Fruit fly (Drosophila melanogaster) whole organism, embryonic: ENCODE measurements around the gene CG8042.

Experiments
- Ada2b ChIP-seq: fragments of 200-800 bp; sonication (Bioruptor generic); IDR thresholded peaks from 2 replicates; pipeline ENCODE4 v1.3.6; 2022; ENCODE audit warnings: missing biosample characterization, missing genetic modification characterization
- CG10366 ChIP-seq: fragments of 200-800 bp; sonication (Bioruptor generic); IDR thresholded peaks from 2 replicates; pipeline ENCODE4 v1.3.6; 2022; ENCODE audit warnings: missing biosample characterization, missing genetic modification characterization
- CG10543 ChIP-seq: fragments of 200-800 bp; sonication (Bioruptor generic); optimal IDR thresholded peaks from 3 replicates; lab custom pipeline; 2017; ENCODE audit warnings: missing biosample characterization, mild to moderate bottlenecking, missing genetic modification characterization, moderate library complexity
- CG17328 ChIP-seq: fragments of 200-800 bp; sonication (Bioruptor generic); IDR thresholded peaks from 2 replicates; pipeline ENCODE4 v1.3.6; 2022; ENCODE audit warnings: missing biosample characterization, missing genetic modification characterization
- CG17829 ChIP-seq: fragments of 200-800 bp; optimal IDR thresholded peaks from 2 replicates; lab custom pipeline; 2019; ENCODE audit warnings: missing biosample characterization, mild to moderate bottlenecking, missing genetic modification characterization, moderate library complexity
- CG18262 ChIP-seq: fragments of 200-800 bp; optimal IDR thresholded peaks from 3 replicates; lab custom pipeline; 2019; ENCODE audit warnings: missing biosample characterization, mild to moderate bottlenecking, missing genetic modification characterization, moderate library complexity
- CG18599 ChIP-seq: fragments of 200-800 bp; sonication (Bioruptor generic); optimal IDR thresholded peaks from 3 replicates; lab custom pipeline; 2017; ENCODE audit warnings: missing biosample characterization, missing genetic modification characterization, mild to moderate bottlenecking, moderate library complexity, missing genetic modification reagents
- CG2199 ChIP-seq: fragments of 200-800 bp; sonication (Bioruptor generic); IDR thresholded peaks from 3 replicates; pipeline ENCODE4 v1.3.6; 2022; ENCODE audit warnings: missing biosample characterization, missing genetic modification characterization
- CG2202 ChIP-seq: fragments of 200-800 bp; sonication (Bioruptor generic); optimal IDR thresholded peaks from 2 replicates; lab custom pipeline; 2018; ENCODE audit warnings: missing biosample characterization, mild to moderate bottlenecking, missing genetic modification characterization
- CG34376 ChIP-seq: fragments of 200-800 bp; sonication (Bioruptor generic); optimal IDR thresholded peaks from 2 replicates; lab custom pipeline; 2018; ENCODE audit warnings: missing biosample characterization, mild to moderate bottlenecking, missing genetic modification characterization
- CG3847 ChIP-seq: fragments of 200-800 bp; sonication (Bioruptor generic); IDR thresholded peaks from 2 replicates; pipeline ENCODE4 v1.3.6; 2022; ENCODE audit warnings: missing biosample characterization, missing genetic modification characterization
- CG5245 ChIP-seq: fragments of 200-800 bp; sonication (Bioruptor generic); optimal IDR thresholded peaks from 3 replicates; lab custom pipeline; 2016; ENCODE audit warnings: missing biosample characterization, missing genetic modification characterization
- CG6272 ChIP-seq: fragments of 200-800 bp; sonication (Bioruptor generic); IDR thresholded peaks from 2 replicates; pipeline ENCODE4 v1.3.6; 2022; ENCODE audit warnings: missing biosample characterization, missing genetic modification characterization
- CG6765 ChIP-seq: fragments of 200-800 bp; sonication (Bioruptor generic); optimal IDR thresholded peaks from 3 replicates; lab custom pipeline; 2017; ENCODE audit warnings: missing biosample characterization, mild to moderate bottlenecking, missing genetic modification characterization
- CG6813 ChIP-seq: fragments of 200-800 bp; sonication (Bioruptor generic); optimal IDR thresholded peaks from 2 replicates; lab custom pipeline; 2017; ENCODE audit warnings: missing biosample characterization, missing genetic modification characterization, mild to moderate bottlenecking, moderate library complexity, missing genetic modification reagents
- CG7963 ChIP-seq: fragments of 200-800 bp; sonication (Bioruptor generic); IDR thresholded peaks from 3 replicates; pipeline ENCODE4 v1.3.6; 2022; ENCODE audit warnings: missing biosample characterization, missing genetic modification characterization; ENCODE audit not compliant: partially characterized antibody
- CG8281 ChIP-seq: fragments of 200-800 bp; sonication (Bioruptor generic); optimal IDR thresholded peaks from 2 replicates; lab custom pipeline; 2018; ENCODE audit warnings: missing biosample characterization, mild to moderate bottlenecking, missing genetic modification characterization, moderate library complexity
- CG8290 ChIP-seq, 3 experiments: fragments of 200-800 bp; sonication (Bioruptor generic); optimal IDR thresholded peaks; 2 replicates each; lab custom pipeline; 2016 to 2019; ENCODE audit warnings: missing biosample characterization in 3 of 3, missing genetic modification characterization in 3 of 3, mild to moderate bottlenecking in 2 of 3, moderate library complexity in 1 of 3
- CG8359 ChIP-seq: fragments of 200-800 bp; sonication (Bioruptor generic); optimal IDR thresholded peaks from 2 replicates; lab custom pipeline; 2017; ENCODE audit warnings: missing biosample characterization, mild to moderate bottlenecking, missing genetic modification characterization, borderline replicate concordance
- CG8944 ChIP-seq: fragments of 200-800 bp; sonication (Bioruptor generic); optimal IDR thresholded peaks from 3 replicates; lab custom pipeline; 2016; ENCODE audit warnings: missing biosample characterization, missing genetic modification characterization
- CG9609 ChIP-seq: fragments of 200-800 bp; sonication (Bioruptor generic); optimal IDR thresholded peaks from 3 replicates; lab custom pipeline; 2016; ENCODE audit warnings: missing biosample characterization, missing genetic modification characterization
- CrebB ChIP-seq: fragments of 200-800 bp; sonication (Bioruptor generic); optimal IDR thresholded peaks from 3 replicates; lab custom pipeline; 2018; ENCODE audit warnings: missing biosample characterization, mild to moderate bottlenecking, missing genetic modification characterization
- Dbx ChIP-seq: fragments of 200-800 bp; sonication (Bioruptor generic); IDR thresholded peaks from 3 replicates; pipeline ENCODE4 v1.3.6; 2022; ENCODE audit warnings: missing biosample characterization, missing genetic modification characterization
- Dek ChIP-seq: fragments of 200-800 bp; sonication (Bioruptor generic); optimal IDR thresholded peaks from 3 replicates; lab custom pipeline; 2019; ENCODE audit warnings: missing biosample characterization, mild to moderate bottlenecking, missing genetic modification characterization, moderate library complexity
- Drgx ChIP-seq: fragments of 200-800 bp; sonication (Bioruptor generic); IDR thresholded peaks from 2 replicates; pipeline ENCODE4 v1.3.6; 2022; ENCODE audit warnings: missing biosample characterization, missing genetic modification characterization
- Eip74EF ChIP-seq, 2 experiments: fragments of 200-800 bp in 1 of 2; fragments of >200 bp in 1 of 2; sonication (Bioruptor generic) in 1 of 2; optimal IDR thresholded peaks; 2 replicates each; lab custom pipeline; 2017 to 2019; ENCODE audit warnings: missing biosample characterization in 2 of 2, missing genetic modification characterization in 2 of 2, mild to moderate bottlenecking in 1 of 2, moderate library complexity in 1 of 2
- HLH3B ChIP-seq: fragments of 200-800 bp; sonication (Bioruptor generic); IDR thresholded peaks from 2 replicates; pipeline ENCODE4 v1.3.6; 2022; ENCODE audit warnings: missing biosample characterization, missing genetic modification characterization
- Lim3 ChIP-seq: fragments of 200-800 bp; sonication (Bioruptor generic); IDR thresholded peaks from 2 replicates; pipeline ENCODE4 v1.3.6; 2022; ENCODE audit warnings: missing biosample characterization, missing genetic modification characterization
- Optix ChIP-seq: fragments of 200-800 bp; sonication (Bioruptor generic); IDR thresholded peaks from 3 replicates; pipeline ENCODE4 v1.3.6; 2022; ENCODE audit warnings: missing biosample characterization, missing genetic modification characterization
- PHDP ChIP-seq: fragments of 200-800 bp; sonication (Bioruptor generic); optimal IDR thresholded peaks from 3 replicates; lab custom pipeline; 2018; ENCODE audit warnings: missing biosample characterization, mild to moderate bottlenecking, missing genetic modification characterization, moderate library complexity
- Pdp1 ChIP-seq, 2 experiments: fragments of 200-800 bp; sonication (Bioruptor generic); optimal IDR thresholded peaks; 3 replicates each; lab custom pipeline; 2016; ENCODE audit warnings: missing biosample characterization in 2 of 2, missing genetic modification characterization in 2 of 2, mild to moderate bottlenecking in 1 of 2, moderate library complexity in 1 of 2
- abd-A ChIP-seq: fragments of 200-800 bp; sonication (Bioruptor generic); optimal IDR thresholded peaks from 3 replicates; lab custom pipeline; 2019; ENCODE audit warnings: missing biosample characterization, mild to moderate bottlenecking, missing genetic modification characterization, moderate library complexity
- chinmo ChIP-seq: fragments of 200-800 bp; sonication (Bioruptor generic); IDR thresholded peaks from 4 replicates; pipeline ENCODE4 v1.3.6; 2022; ENCODE audit warnings: missing biosample characterization, missing genetic modification characterization; ENCODE audit not compliant: partially characterized antibody
- corto ChIP-seq: fragments of 200-800 bp; sonication (Bioruptor generic); optimal IDR thresholded peaks from 2 replicates; lab custom pipeline; 2016; ENCODE audit warnings: missing biosample characterization, mild to moderate bottlenecking, missing genetic modification characterization, moderate library complexity
- crol ChIP-seq: fragments of 200-800 bp; sonication (Bioruptor generic); IDR thresholded peaks from 2 replicates; pipeline ENCODE4 v1.3.6; 2022; ENCODE audit warnings: missing biosample characterization, missing genetic modification characterization
- da ChIP-seq: fragments of 200-800 bp; sonication (Bioruptor generic); optimal IDR thresholded peaks from 2 replicates; lab custom pipeline; 2016; ENCODE audit warnings: missing biosample characterization, missing genetic modification characterization
- dati ChIP-seq: fragments of 200-800 bp; sonication (Bioruptor generic); IDR thresholded peaks from 2 replicates; pipeline ENCODE4 v1.3.6; 2022; ENCODE audit warnings: missing biosample characterization, missing genetic modification characterization
- exex ChIP-seq: fragments of 200-800 bp; sonication (Bioruptor generic); optimal IDR thresholded peaks from 4 replicates; lab custom pipeline; 2018; ENCODE audit warnings: missing biosample characterization, mild to moderate bottlenecking, missing genetic modification characterization, moderate library complexity
- gcm2 ChIP-seq: fragments of 200-800 bp; sonication (Bioruptor generic); optimal IDR thresholded peaks from 2 replicates; lab custom pipeline; 2016; ENCODE audit warnings: missing biosample characterization, missing genetic modification characterization
- grau ChIP-seq: fragments of 200-800 bp; optimal IDR thresholded peaks from 3 replicates; lab custom pipeline; 2019; ENCODE audit warnings: missing biosample characterization, mild to moderate bottlenecking, missing genetic modification characterization, moderate library complexity
- lab ChIP-seq: fragments of 200-800 bp; sonication (Bioruptor generic); optimal IDR thresholded peaks from 3 replicates; lab custom pipeline; 2017; ENCODE audit warnings: missing biosample characterization, missing genetic modification characterization, mild to moderate bottlenecking, moderate library complexity, missing genetic modification reagents
- luna ChIP-seq: fragments of 200-800 bp; sonication (Bioruptor generic); optimal IDR thresholded peaks from 2 replicates; lab custom pipeline; 2016; ENCODE audit warnings: missing biosample characterization, missing genetic modification characterization
- mirr ChIP-seq: fragments of 200-800 bp; sonication (Bioruptor generic); optimal IDR thresholded peaks from 3 replicates; lab custom pipeline; 2018; ENCODE audit warnings: missing biosample characterization, mild to moderate bottlenecking, missing genetic modification characterization
- salm ChIP-seq: fragments of 200-800 bp; sonication (Bioruptor generic); optimal IDR thresholded peaks from 2 replicates; lab custom pipeline; 2018; ENCODE audit warnings: missing biosample characterization, mild to moderate bottlenecking, missing genetic modification characterization
- sisA ChIP-seq: fragments of 200-800 bp; sonication (Bioruptor generic); IDR thresholded peaks from 2 replicates; pipeline ENCODE4 v1.3.6; 2022; ENCODE audit warnings: missing biosample characterization, missing genetic modification characterization
- slou ChIP-seq: fragments of 200-800 bp; sonication (Bioruptor generic); optimal IDR thresholded peaks from 3 replicates; lab custom pipeline; 2016; ENCODE audit warnings: missing biosample characterization, missing genetic modification characterization
- sr ChIP-seq: fragments of 200-800 bp; sonication (Bioruptor generic); IDR thresholded peaks from 3 replicates; pipeline ENCODE4 v1.3.6; 2022; ENCODE audit warnings: missing biosample characterization, missing genetic modification characterization
- tgo ChIP-seq: fragments of 200-800 bp; sonication (Bioruptor generic); IDR thresholded peaks from 3 replicates; pipeline ENCODE4 v1.3.6; 2022; ENCODE audit warnings: missing biosample characterization, missing genetic modification characterization
- tna ChIP-seq: fragments of 200-800 bp; sonication (Bioruptor generic); IDR thresholded peaks from 2 replicates; pipeline ENCODE4 v1.3.6; 2022; ENCODE audit warnings: missing biosample characterization, missing genetic modification characterization; ENCODE audit not compliant: partially characterized antibody
- tx ChIP-seq: fragments of 200-800 bp; sonication (Bioruptor generic); optimal IDR thresholded peaks from 2 replicates; lab custom pipeline; 2016; ENCODE audit warnings: missing biosample characterization, missing genetic modification characterization

CG8042 gene

dm6 chr3L:7942403-7942952 is 32.3 kb downstream of the CG8042 start (continued):
- no peak for TF ChIP-seq CG9609 (GFP tag; lab: Kevin White, UChicago)
- no peak for TF ChIP-seq CG6765 (GFP tag; lab: Kevin White, UChicago)
- no peak for TF ChIP-seq luna (GFP tag; lab: Kevin White, UChicago)
- peak; percentile 78 for TF ChIP-seq CG34376 (GFP tag; lab: Kevin White, UChicago)
- no peak for TF ChIP-seq Optix (GFP tag; lab: Robert Waterston, UW)
- TF ChIP-seq CG6813 (GFP tag; lab: Kevin White, UChicago): no peak
- 0 out of 4 replicates have a peak, but pooled peaks have one; percentile 20 for TF ChIP-seq chinmo (GFP tag; lab: Robert Waterston, UW)
- TF ChIP-seq CG18599 (GFP tag; lab: Kevin White, UChicago): peak; percentile 41
- no peak for TF ChIP-seq tgo
- no peak for TF ChIP-seq Ada2b (GFP tag; lab: Robert Waterston, UW)
- no peak for TF ChIP-seq CG8290 (GFP tag; optimal IDR thresholded peaks at IDR 0.05; lab: Kevin White, UChicago)
- no peak for TF ChIP-seq CG8290 (tag; optimal IDR thresholded peaks at IDR 0.05; lab: Kevin White, UChicago)
- TF ChIP-seq Lim3 (GFP tag; lab: Robert Waterston, UW): peak; percentile 61; the same call in 1 of the 2 replicates
- peak; percentile 67 for TF ChIP-seq CG10543 (GFP tag; lab: Kevin White, UChicago)
- no peak for TF ChIP-seq sr
- no peak for TF ChIP-seq Dek
- no peak for TF ChIP-seq CG2202 (tag; lab: Kevin White, UChicago)
- no peak for TF ChIP-seq Dbx (GFP tag; lab: Robert Waterston, UW)
- TF ChIP-seq CG18262 (tag; lab: Kevin White, UChicago): no peak
- no peak for TF ChIP-seq Eip74EF (GFP tag; optimal IDR thresholded peaks at IDR 0.05; lab: Kevin White, UChicago)
- no peak for TF ChIP-seq gcm2 (GFP tag; lab: Kevin White, UChicago)
- TF ChIP-seq PHDP (tag; lab: Kevin White, UChicago): no peak
- TF ChIP-seq CG8359: no peak
- TF ChIP-seq CG17328 (GFP tag; lab: Robert Waterston, UW): no peak
- TF ChIP-seq HLH3B: no peak
- no peak for TF ChIP-seq tx (GFP tag; lab: Kevin White, UChicago)
- no peak for TF ChIP-seq CG17829 (tag; lab: Kevin White, UChicago)
- TF ChIP-seq CG2199: no peak
- TF ChIP-seq corto (GFP tag; lab: Kevin White, UChicago): peak; percentile 49
- no peak for TF ChIP-seq slou
- TF ChIP-seq salm (tag; lab: Kevin White, UChicago): peak; percentile 6
- TF ChIP-seq exex: peak; percentile 100
- TF ChIP-seq CG10366 (GFP tag; lab: Robert Waterston, UW): no peak
- TF ChIP-seq CG6272 (GFP tag; lab: Robert Waterston, UW): no peak
- TF ChIP-seq crol: no peak
- peak in 1 of 2 experiments; percentile 40 for TF ChIP-seq Pdp1 (GFP tag; optimal IDR thresholded peaks at IDR 0.05; lab: Kevin White, UChicago)
- TF ChIP-seq lab: peak; percentile 47
- no peak for TF ChIP-seq Drgx
- TF ChIP-seq dati (GFP tag; lab: Robert Waterston, UW): no peak
- TF ChIP-seq CG7963: no peak
- no peak for TF ChIP-seq CG5245 (GFP tag; lab: Kevin White, UChicago)
- no peak for TF ChIP-seq da (GFP tag; lab: Kevin White, UChicago)
- peak; percentile 85 for TF ChIP-seq mirr (GFP tag; lab: Kevin White, UChicago)
- no peak for TF ChIP-seq tna (GFP tag; lab: Robert Waterston, UW)
- no peak for TF ChIP-seq grau (tag; lab: Kevin White, UChicago)
- no peak for TF ChIP-seq CG3847 (GFP tag; lab: Robert Waterston, UW)
- no peak for TF ChIP-seq sisA (GFP tag; lab: Robert Waterston, UW)
- no peak for TF ChIP-seq CG8944
- no peak for TF ChIP-seq CrebB (tag; lab: Kevin White, UChicago)
- no peak for TF ChIP-seq abd-A (tag; lab: Kevin White, UChicago)
- TF ChIP-seq CG8281 (tag; lab: Kevin White, UChicago): no peak
